Worm (Caenorhabditis elegans) whole organism, L4/young adult: Measurements from ENCODE around the gene T12D8.10.

Experiments used
- W03F9.2 ChIP-seq: fragments of 150-350 bp; optimal IDR thresholded peaks from 2 replicates; lab custom pipeline; 2014; ENCODE audit warnings: missing biosample characterization, missing genetic modification characterization
- dao-5 ChIP-seq: sonication (generic microtip); optimal IDR thresholded peaks from 2 replicates; lab custom pipeline; 2016; ENCODE audit warnings: missing genotype, missing genetic modification characterization, moderate library complexity, missing compliant biosample characterization
- him-1 ChIP-seq: sonication (generic microtip); optimal IDR thresholded peaks from 2 replicates; lab custom pipeline; 2016; ENCODE audit warnings: missing genotype, missing genetic modification reagents, missing genetic modification characterization, missing compliant biosample characterization

Gene T12D8.10

DNA sequence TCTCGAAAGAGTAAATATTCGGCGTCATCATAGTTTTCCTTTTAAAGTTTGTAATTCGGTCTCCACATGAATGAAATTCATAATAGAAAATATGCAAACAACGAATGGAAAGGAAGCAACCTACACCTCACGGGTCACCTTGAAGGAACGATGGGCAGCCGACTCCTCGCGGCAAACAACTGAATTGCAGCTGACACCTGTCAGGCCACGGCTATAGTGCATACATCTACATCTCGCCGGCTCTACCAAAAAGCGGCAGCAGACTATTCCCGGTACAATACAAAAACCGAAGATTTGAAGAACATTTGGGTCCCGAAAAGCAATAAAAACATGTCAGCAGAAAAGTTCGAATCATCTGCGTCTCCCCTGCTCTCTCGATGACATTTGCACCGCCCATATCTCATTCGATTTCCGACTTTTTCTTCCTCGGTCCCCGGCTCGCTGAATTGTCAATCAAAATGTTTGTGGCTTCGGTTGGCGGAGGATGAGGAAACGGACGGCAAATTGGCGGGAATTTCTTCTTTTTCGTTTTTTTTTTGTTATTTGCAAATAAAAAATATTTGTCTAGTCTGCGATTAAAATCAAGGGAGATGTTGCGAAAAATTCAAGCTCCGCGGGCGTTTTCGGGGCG lies 6.3 kb downstream of the T12D8.10 start:
- TF ChIP-seq W03F9.2 (tag; lab: Kevin White, UChicago) = no peak
- no peak for TF ChIP-seq him-1 (tag; lab: Kevin White, UChicago)
- no peak for TF ChIP-seq dao-5 (tag; lab: Kevin White, UChicago)

ce11 chrIII:13635235-13635634 lies 6.9 kb downstream of the T12D8.10 start:
- TF ChIP-seq dao-5 (tag; lab: Kevin White, UChicago) = no peak

DNA sequence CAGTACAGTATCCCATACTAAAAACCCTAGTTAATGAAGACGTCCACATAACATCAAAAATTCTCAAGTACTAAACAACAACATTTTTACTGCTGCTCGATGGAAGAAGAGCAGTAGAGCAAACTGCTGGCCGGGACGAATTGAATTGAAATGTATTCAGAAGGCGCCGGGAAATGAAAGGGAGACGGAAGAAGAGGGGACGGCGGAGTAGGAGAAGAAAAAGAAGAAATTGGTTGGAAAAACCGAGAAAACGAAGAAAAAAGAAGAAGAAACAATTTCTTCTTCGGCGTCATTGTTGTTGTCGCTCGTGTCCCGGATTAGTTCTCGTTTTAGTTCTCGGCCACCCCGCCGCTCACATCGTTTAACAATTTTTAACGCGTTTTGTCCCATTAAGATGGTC lies 8.3 kb downstream of the T12D8.10 start:
- TF ChIP-seq him-1 (tag; lab: Kevin White, UChicago) = no peak
- TF ChIP-seq dao-5 (tag; lab: Kevin White, UChicago) = no peak

- no peak for TF ChIP-seq him-1 (tag; lab: Kevin White, UChicago)
- no peak for TF ChIP-seq W03F9.2 (tag; lab: Kevin White, UChicago)
- TF ChIP-seq dao-5 (tag; lab: Kevin White, UChicago) = no peak
Observed at ce11 chrIII:13630708-13631107, 11.4 kb downstream of the T12D8.10 start, which contains the start of gene arrd-17. arrd-17 (minus strand) TSS chrIII:13630808.

DNA sequence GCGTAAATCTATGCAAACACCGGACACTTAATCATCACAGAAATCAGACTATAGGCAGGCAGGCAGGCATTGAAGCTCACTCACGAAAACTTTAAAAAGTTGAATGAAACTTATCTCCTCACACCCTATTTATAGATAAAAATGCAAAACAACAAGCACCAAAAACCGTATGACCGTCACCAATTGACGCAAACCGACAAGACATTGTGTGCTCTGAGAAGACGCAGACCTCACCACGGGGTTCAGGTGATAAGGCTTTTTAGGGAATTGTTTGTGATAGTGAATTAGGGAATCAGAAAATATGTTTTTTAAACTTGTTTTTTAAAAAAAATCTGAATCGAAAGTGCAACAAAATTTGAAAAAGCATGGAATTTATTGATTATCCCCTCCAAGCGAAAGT lies 15.4 kb downstream of the T12D8.10 start, which contains the start of gene T12D8.5:
Gene T12D8.5 (minus strand): TSS at position 95 of the 400 bp plus-strand sequence.
- TF ChIP-seq him-1 (tag; lab: Kevin White, UChicago) = no peak
- TF ChIP-seq W03F9.2 (tag; lab: Kevin White, UChicago) = no peak
- no peak for TF ChIP-seq dao-5 (tag; lab: Kevin White, UChicago)

DNA sequence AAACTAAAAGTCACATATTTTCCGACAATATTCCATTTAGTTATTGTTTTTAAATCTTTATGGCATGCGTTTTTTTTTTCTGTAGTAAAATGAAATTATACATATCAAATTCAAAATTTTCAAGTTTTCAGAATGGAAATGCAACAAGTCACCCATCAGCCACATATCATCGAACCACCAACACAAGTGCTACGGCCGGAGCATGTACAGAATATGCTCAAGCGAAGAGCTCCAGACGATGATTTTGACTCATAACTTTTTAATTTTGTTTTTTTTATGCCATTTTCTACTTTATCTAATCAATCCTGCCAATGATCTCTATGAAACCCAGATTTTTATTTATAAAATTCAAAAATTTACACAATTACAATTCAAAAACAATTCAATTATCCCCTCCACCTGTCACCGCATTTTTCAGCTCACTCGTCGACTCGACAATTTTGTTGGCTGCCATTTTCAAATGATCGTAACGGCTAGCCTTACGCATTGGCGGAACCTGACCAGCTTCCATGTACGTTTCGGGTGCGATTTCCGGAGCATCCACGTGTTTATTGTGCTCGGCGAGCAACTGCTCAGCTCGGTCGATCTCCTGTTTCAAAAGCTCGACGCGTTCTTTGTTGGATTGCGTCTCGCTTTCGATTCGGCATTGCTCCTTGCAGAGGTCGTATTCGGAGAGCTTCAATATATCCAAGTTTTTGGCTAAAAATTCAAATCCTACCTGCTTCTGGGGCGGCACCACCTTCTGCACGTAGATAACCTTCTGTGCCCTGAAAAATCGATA lies 16.3 kb downstream of the T12D8.10 start:
- TF ChIP-seq dao-5 (tag; lab: Kevin White, UChicago) (peak; percentile 0), W03F9.2 (tag; lab: Kevin White, UChicago) (no peak)

DNA sequence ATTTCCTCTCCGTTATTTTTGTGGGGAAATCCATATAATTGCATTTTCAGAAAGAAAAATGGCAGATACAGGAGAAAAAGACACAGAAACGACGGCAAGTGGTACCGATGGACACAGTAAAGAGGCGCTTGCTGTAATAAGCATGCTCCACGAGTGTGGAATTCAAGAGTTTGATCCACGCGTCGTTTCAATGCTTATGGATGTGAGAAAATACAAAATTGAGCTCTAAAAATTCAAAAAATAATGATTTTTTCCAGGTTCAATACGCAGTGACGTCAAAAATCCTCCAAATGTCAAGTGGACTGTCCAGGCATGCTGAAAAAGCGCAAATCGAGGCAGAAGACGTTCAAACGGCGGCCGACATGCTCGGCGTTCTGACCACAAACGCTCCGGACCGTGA lies 17.9 kb downstream of the T12D8.10 start, which contains the start of gene taf-9:
Gene taf-9 (plus strand): TSS at position 51 of the 400 bp plus-strand sequence.
- no peak for TF ChIP-seq W03F9.2 (tag; lab: Kevin White, UChicago)
- no peak for TF ChIP-seq dao-5 (tag; lab: Kevin White, UChicago)
- TF ChIP-seq him-1 (tag; lab: Kevin White, UChicago) = no peak

ce11 chrIII:13623014-13623413 lies 19.1 kb downstream of the T12D8.10 start, which contains the start of gene mlc-5:
mlc-5 (plus strand) TSS chrIII:13623314.
- no peak for TF ChIP-seq W03F9.2 (tag; lab: Kevin White, UChicago)
- no peak for TF ChIP-seq him-1 (tag; lab: Kevin White, UChicago)
- no peak for TF ChIP-seq dao-5 (tag; lab: Kevin White, UChicago)

- TF ChIP-seq W03F9.2 (tag; lab: Kevin White, UChicago) = peak; percentile 84
- TF ChIP-seq dao-5 (tag; lab: Kevin White, UChicago) = no peak
- TF ChIP-seq him-1 (tag; lab: Kevin White, UChicago) = no peak
Observed at ce11 chrIII:13622268-13622667, 19.9 kb downstream of the T12D8.10 start, which contains the start of gene hip-1. hip-1 (minus strand) TSS chrIII:13622492.

DNA sequence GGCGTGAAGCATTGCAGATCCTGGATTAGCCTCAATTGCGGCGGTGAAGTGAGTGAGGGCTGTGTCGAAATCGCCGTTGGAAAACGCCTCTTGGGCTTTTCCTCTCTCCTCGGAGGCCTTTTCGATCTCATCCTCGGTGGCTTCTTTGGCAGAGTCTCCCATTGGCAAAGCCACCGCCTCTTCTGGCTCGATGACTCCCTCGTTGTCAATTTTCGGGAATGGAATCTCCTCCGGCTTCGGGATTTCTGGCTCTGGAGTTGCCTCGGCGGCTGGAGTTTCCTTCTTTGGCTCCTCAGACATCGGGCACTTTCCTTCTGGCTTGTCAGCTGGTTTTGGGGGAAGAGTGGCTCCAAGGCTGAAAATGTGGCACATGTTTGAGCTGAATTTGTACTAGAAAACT lies 20.4 kb downstream of the T12D8.10 start:
- TF ChIP-seq dao-5 (tag; lab: Kevin White, UChicago) (no peak), him-1 (tag; lab: Kevin White, UChicago) (no peak), W03F9.2 (tag; lab: Kevin White, UChicago) (no peak)

ce11 chrIII:13621012-13621411 lies 21.1 kb downstream of the T12D8.10 start:
- TF ChIP-seq him-1 (tag; lab: Kevin White, UChicago) (no peak), dao-5 (tag; lab: Kevin White, UChicago) (no peak), W03F9.2 (tag; lab: Kevin White, UChicago) (no peak)

- TF ChIP-seq dao-5 (tag; lab: Kevin White, UChicago) = no peak
- TF ChIP-seq him-1 (tag; lab: Kevin White, UChicago) = no peak
Observed at ce11 chrIII:13616793-13617192, 25.3 kb downstream of the T12D8.10 start, which contains the start of gene T12D8.9. T12D8.9 (plus strand) TSS chrIII:13617104.

DNA sequence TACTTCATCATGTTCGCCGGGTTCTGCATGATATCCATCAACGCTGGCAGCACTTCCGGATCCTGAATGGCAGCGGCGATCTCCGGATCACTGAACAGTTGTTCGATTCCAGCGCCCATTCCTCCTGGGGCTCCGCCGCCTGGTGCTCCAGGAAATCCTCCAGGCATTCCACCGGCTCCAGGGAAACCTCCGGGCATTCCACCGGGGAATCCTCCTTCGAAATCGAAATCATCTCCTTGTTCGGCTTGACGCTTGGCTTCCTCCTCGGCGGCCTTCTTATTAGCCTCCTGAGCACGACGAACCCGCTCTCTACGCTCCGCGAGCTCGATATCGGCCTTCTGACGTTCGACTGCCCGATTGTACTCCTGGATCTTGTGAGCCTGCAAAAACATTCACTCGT lies 26.6 kb downstream of the T12D8.10 start:
- TF ChIP-seq him-1 (tag; lab: Kevin White, UChicago) (no peak), W03F9.2 (tag; lab: Kevin White, UChicago) (no peak), dao-5 (tag; lab: Kevin White, UChicago) (no peak)
